Fruit fly (Drosophila melanogaster) whole organism, embryonic: ENCODE data around the gene CG5715.
A peak's percentile ranks its signal among the peaks of the same experiment; 100 is the strongest.

ENCODE experiments used
- Atf-2 ChIP-seq: fragments of 200-800 bp; sonication (Bioruptor generic); optimal IDR thresholded peaks from 2 replicates; lab custom pipeline; 2016; ENCODE audit warnings: missing biosample characterization, missing genetic modification characterization
- Bteb2 ChIP-seq: fragments of 200-800 bp; sonication (Bioruptor generic); optimal IDR thresholded peaks from 2 replicates; lab custom pipeline; 2016; ENCODE audit warnings: missing biosample characterization, missing genetic modification characterization
- CG11504 ChIP-seq: fragments of 200-800 bp; sonication (Bioruptor generic); optimal IDR thresholded peaks from 3 replicates; lab custom pipeline; 2019; ENCODE audit warnings: missing biosample characterization, mild to moderate bottlenecking, missing genetic modification characterization, moderate library complexity
- CG11723 ChIP-seq: fragments of 200-800 bp; sonication (Bioruptor generic); optimal IDR thresholded peaks from 2 replicates; lab custom pipeline; 2017; ENCODE audit warnings: missing biosample characterization, mild to moderate bottlenecking, missing genetic modification characterization
- CG12659 ChIP-seq: fragments of 200-800 bp; sonication (Bioruptor generic); optimal IDR thresholded peaks from 3 replicates; lab custom pipeline; 2017; ENCODE audit warnings: mild to moderate bottlenecking, missing biosample characterization, missing genetic modification reagents, missing genetic modification characterization
- CG13123 ChIP-seq: fragments of 200-800 bp; sonication (Bioruptor generic); optimal IDR thresholded peaks from 2 replicates; lab custom pipeline; 2016; ENCODE audit warnings: missing biosample characterization, missing genetic modification characterization
- CG1603 ChIP-seq: fragments of 200-800 bp; sonication (Bioruptor generic); optimal IDR thresholded peaks from 2 replicates; lab custom pipeline; 2019; ENCODE audit warnings: missing biosample characterization, mild to moderate bottlenecking, missing genetic modification characterization, moderate library complexity
- CG16813 ChIP-seq: fragments of 200-800 bp; sonication (Bioruptor generic); IDR thresholded peaks from 3 replicates; pipeline ENCODE4 v1.3.6; 2022; ENCODE audit warnings: missing biosample characterization, missing genetic modification characterization; ENCODE audit not compliant: partially characterized antibody
- CG17568 ChIP-seq: fragments of 200-800 bp; sonication (Bioruptor generic); optimal IDR thresholded peaks from 2 replicates; lab custom pipeline; 2018; ENCODE audit warnings: missing biosample characterization, mild to moderate bottlenecking, missing genetic modification characterization, moderate library complexity
- CG17802 ChIP-seq: fragments of 200-800 bp; sonication (Bioruptor generic); optimal IDR thresholded peaks from 2 replicates; lab custom pipeline; 2018; ENCODE audit warnings: missing biosample characterization, mild to moderate bottlenecking, missing genetic modification characterization, moderate library complexity
- CG30431 ChIP-seq: fragments of 200-800 bp; sonication (Bioruptor generic); optimal IDR thresholded peaks from 2 replicates; lab custom pipeline; 2017; ENCODE audit warnings: missing biosample characterization, missing genetic modification characterization
- CG32772 ChIP-seq: fragments of 200-800 bp; sonication (Bioruptor generic); IDR thresholded peaks from 2 replicates; pipeline ENCODE4 v1.3.6; 2022; ENCODE audit warnings: missing biosample characterization, missing genetic modification characterization
- CG4617 ChIP-seq: fragments of 200-800 bp; sonication (Bioruptor generic); optimal IDR thresholded peaks from 3 replicates; lab custom pipeline; 2016; ENCODE audit warnings: missing biosample characterization, missing genetic modification characterization, borderline replicate concordance
- CG4707 ChIP-seq: fragments of 200-800 bp; sonication (Bioruptor generic); optimal IDR thresholded peaks from 2 replicates; lab custom pipeline; 2018; ENCODE audit warnings: missing biosample characterization, mild to moderate bottlenecking, missing genetic modification characterization, moderate library complexity
- CG6175 ChIP-seq: fragments of 200-800 bp; sonication (Bioruptor generic); IDR thresholded peaks from 3 replicates; pipeline ENCODE4 v1.3.6; 2022; ENCODE audit warnings: missing biosample characterization, missing genetic modification characterization
- CG6791 ChIP-seq: fragments of 200-800 bp; sonication (Bioruptor generic); IDR thresholded peaks from 3 replicates; pipeline ENCODE4 v1.3.6; 2022; ENCODE audit warnings: missing biosample characterization, missing genetic modification characterization; ENCODE audit not compliant: partially characterized antibody
- CG7372 ChIP-seq: fragments of 200-800 bp; sonication (Bioruptor generic); IDR thresholded peaks from 2 replicates; pipeline ENCODE4 v1.3.6; 2022; ENCODE audit warnings: missing biosample characterization, missing genetic modification characterization
- CG7839 ChIP-seq: fragments of 200-800 bp; sonication (Bioruptor generic); optimal IDR thresholded peaks from 3 replicates; lab custom pipeline; 2018; ENCODE audit warnings: missing biosample characterization, mild to moderate bottlenecking, missing genetic modification characterization, moderate library complexity
- CG7928 ChIP-seq: fragments of 200-800 bp; sonication (Bioruptor generic); optimal IDR thresholded peaks from 2 replicates; lab custom pipeline; 2017; ENCODE audit warnings: missing biosample characterization, mild to moderate bottlenecking, missing genetic modification characterization
- CG7963 ChIP-seq: fragments of 200-800 bp; sonication (Bioruptor generic); IDR thresholded peaks from 3 replicates; pipeline ENCODE4 v1.3.6; 2022; ENCODE audit warnings: missing biosample characterization, missing genetic modification characterization; ENCODE audit not compliant: partially characterized antibody
- CG8281 ChIP-seq: fragments of 200-800 bp; sonication (Bioruptor generic); optimal IDR thresholded peaks from 2 replicates; lab custom pipeline; 2018; ENCODE audit warnings: missing biosample characterization, mild to moderate bottlenecking, missing genetic modification characterization, moderate library complexity
- Doc3 ChIP-seq: fragments of 200-800 bp; sonication (Bioruptor generic); IDR thresholded peaks from 3 replicates; pipeline ENCODE4 v1.3.6; 2022; ENCODE audit warnings: missing biosample characterization, missing genetic modification characterization; ENCODE audit not compliant: partially characterized antibody
- Dp ChIP-seq: fragments of 200-800 bp; sonication (Bioruptor generic); optimal IDR thresholded peaks from 2 replicates; lab custom pipeline; 2018; ENCODE audit warnings: missing biosample characterization, mild to moderate bottlenecking, missing genetic modification characterization, moderate library complexity
- Ets65A ChIP-seq: fragments of 200-800 bp; sonication (Bioruptor generic); peaks from one replicate; lab custom pipeline; 2016; ENCODE audit warnings: missing biosample characterization, missing genetic modification characterization
- HmgZ ChIP-seq: fragments of 200-800 bp; sonication (Bioruptor generic); optimal IDR thresholded peaks from 2 replicates; lab custom pipeline; 2018; ENCODE audit warnings: missing biosample characterization, mild to moderate bottlenecking, missing genetic modification characterization
- Hr3 ChIP-seq: fragments of 200-800 bp; sonication (Bioruptor generic); optimal IDR thresholded peaks from 3 replicates; lab custom pipeline; 2016; ENCODE audit warnings: missing biosample characterization, missing genetic modification characterization
- Hr78 ChIP-seq, 2 experiments: fragments of 200-800 bp in 1 of 2; fragments of >200 bp in 1 of 2; sonication (Bioruptor generic) in 1 of 2; optimal IDR thresholded peaks; 2 replicates each; lab custom pipeline; 2017 to 2019; ENCODE audit warnings: missing biosample characterization in 2 of 2, missing genetic modification characterization in 2 of 2, mild to moderate bottlenecking in 1 of 2, moderate library complexity in 1 of 2
- MESR4 ChIP-seq: fragments of 200-800 bp; sonication (Bioruptor generic); optimal IDR thresholded peaks from 2 replicates; lab custom pipeline; 2018; ENCODE audit warnings: missing biosample characterization, mild to moderate bottlenecking, missing genetic modification characterization, moderate library complexity
- NfI ChIP-seq: fragments of 200-800 bp; sonication (Bioruptor generic); optimal IDR thresholded peaks from 3 replicates; lab custom pipeline; 2018; ENCODE audit warnings: missing biosample characterization, mild to moderate bottlenecking, missing genetic modification characterization, moderate library complexity
- Oli ChIP-seq: fragments of 200-800 bp; sonication (Bioruptor generic); optimal IDR thresholded peaks from 2 replicates; lab custom pipeline; 2018; ENCODE audit warnings: missing biosample characterization, mild to moderate bottlenecking, missing genetic modification characterization, moderate library complexity
- Sox102F ChIP-seq: fragments of 200-800 bp; sonication (Bioruptor generic); optimal IDR thresholded peaks from 2 replicates; lab custom pipeline; 2018; ENCODE audit warnings: missing biosample characterization, mild to moderate bottlenecking, missing genetic modification characterization, moderate library complexity
- ash1 ChIP-seq: fragments of 200-800 bp; sonication (Bioruptor generic); optimal IDR thresholded peaks from 2 replicates; lab custom pipeline; 2018; ENCODE audit warnings: missing biosample characterization, mild to moderate bottlenecking, missing genetic modification characterization
- bbx ChIP-seq: fragments of 200-800 bp; sonication (Bioruptor generic); IDR thresholded peaks from 2 replicates; pipeline ENCODE4 v1.3.6; 2022; ENCODE audit warnings: missing biosample characterization, missing genetic modification characterization; ENCODE audit not compliant: partially characterized antibody
- bowl ChIP-seq: fragments of 200-800 bp; sonication (Bioruptor generic); IDR thresholded peaks from 2 replicates; pipeline ENCODE4 v1.3.6; 2022; ENCODE audit warnings: missing biosample characterization, missing genetic modification characterization
- chif ChIP-seq, 2 experiments: fragments of 200-800 bp; sonication (Bioruptor generic); optimal IDR thresholded peaks; 3 replicates each; lab custom pipeline; 2016; ENCODE audit warnings: missing biosample characterization in 2 of 2, missing genetic modification characterization in 2 of 2
- chinmo ChIP-seq: fragments of 200-800 bp; sonication (Bioruptor generic); IDR thresholded peaks from 4 replicates; pipeline ENCODE4 v1.3.6; 2022; ENCODE audit warnings: missing biosample characterization, missing genetic modification characterization; ENCODE audit not compliant: partially characterized antibody
- dan ChIP-seq: fragments of 200-800 bp; sonication (Bioruptor generic); IDR thresholded peaks from 2 replicates; pipeline ENCODE4 v1.3.6; 2022; ENCODE audit warnings: missing biosample characterization, missing genetic modification characterization
- dysf ChIP-seq: fragments of 200-800 bp; sonication (Bioruptor generic); IDR thresholded peaks from 3 replicates; pipeline ENCODE4 v1.3.6; 2022; ENCODE audit warnings: missing biosample characterization, missing genetic modification characterization
- gcm2 ChIP-seq: fragments of 200-800 bp; sonication (Bioruptor generic); optimal IDR thresholded peaks from 2 replicates; lab custom pipeline; 2016; ENCODE audit warnings: missing biosample characterization, missing genetic modification characterization
- hkb ChIP-seq, 2 experiments: fragments of 200-800 bp in 1 of 2; fragments of >200 bp in 1 of 2; sonication (Bioruptor generic) in 1 of 2; IDR thresholded peaks in 1 of 2; optimal IDR thresholded peaks in 1 of 2; 2 replicates each; pipeline versions ENCODE4 v1.3.6 to Lab custom; 2017 to 2022; ENCODE audit warnings: missing biosample characterization in 1 of 2, missing genetic modification characterization in 1 of 2
- insv ChIP-seq, 2 experiments: fragments of 200-800 bp; sonication (Bioruptor generic); optimal IDR thresholded peaks; 3 replicates each; lab custom pipeline; 2016 to 2018; ENCODE audit warnings: missing biosample characterization in 2 of 2, missing genetic modification characterization in 2 of 2
- kah ChIP-seq: fragments of 200-800 bp; sonication (Bioruptor generic); optimal IDR thresholded peaks from 2 replicates; lab custom pipeline; 2018; ENCODE audit warnings: missing biosample characterization, mild to moderate bottlenecking, missing genetic modification characterization
- nau ChIP-seq: fragments of 200-800 bp; sonication (Bioruptor generic); optimal IDR thresholded peaks from 3 replicates; lab custom pipeline; 2017; ENCODE audit warnings: missing biosample characterization, mild to moderate bottlenecking, missing genetic modification characterization, missing genetic modification reagents
- onecut ChIP-seq: fragments of 200-800 bp; sonication (Bioruptor generic); IDR thresholded peaks from 2 replicates; pipeline ENCODE4 v1.3.6; 2022; ENCODE audit warnings: missing biosample characterization, missing genetic modification characterization
- pita ChIP-seq: fragments of 200-800 bp; sonication (Bioruptor generic); optimal IDR thresholded peaks from 2 replicates; lab custom pipeline; 2017; ENCODE audit warnings: missing biosample characterization, mild to moderate bottlenecking, missing genetic modification characterization
- pros ChIP-seq: fragments of 200-800 bp; sonication (Bioruptor generic); optimal IDR thresholded peaks from 3 replicates; lab custom pipeline; 2019; ENCODE audit warnings: missing biosample characterization, mild to moderate bottlenecking, missing genetic modification characterization, moderate library complexity
- slou ChIP-seq: fragments of 200-800 bp; sonication (Bioruptor generic); optimal IDR thresholded peaks from 3 replicates; lab custom pipeline; 2016; ENCODE audit warnings: missing biosample characterization, missing genetic modification characterization
- tup ChIP-seq: fragments of 200-800 bp; sonication (Bioruptor generic); optimal IDR thresholded peaks from 2 replicates; lab custom pipeline; 2016; ENCODE audit warnings: missing biosample characterization, mild to moderate bottlenecking, missing genetic modification characterization, moderate library complexity
- zen2 ChIP-seq: fragments of 200-800 bp; sonication (Bioruptor generic); IDR thresholded peaks from 3 replicates; pipeline ENCODE4 v1.3.6; 2022; ENCODE audit warnings: missing biosample characterization, missing genetic modification characterization; ENCODE audit not compliant: partially characterized antibody

CG5715 gene

DNA sequence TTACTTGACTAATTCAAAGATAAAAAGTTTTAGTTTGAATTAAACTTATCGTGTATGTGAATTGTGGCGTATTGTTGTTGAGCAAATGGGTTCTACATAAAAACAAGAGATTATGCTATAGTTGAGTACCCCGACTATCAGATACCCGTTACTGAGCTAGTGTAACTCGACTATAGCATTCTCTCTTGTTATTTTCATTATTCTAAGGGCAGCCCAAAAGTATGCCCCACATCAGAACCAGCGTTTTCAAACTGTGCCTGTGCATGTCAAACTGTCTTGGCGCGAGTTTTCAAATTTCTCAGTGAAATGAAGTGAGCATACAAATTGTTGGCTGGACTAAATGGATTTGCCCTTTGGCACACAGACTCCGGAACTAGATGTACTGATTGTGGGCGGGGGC lies 14.9 kb downstream of the CG5715 start, which contains the start of gene shps (continued):
- TF ChIP-seq CG4707 (no peak), HmgZ (tag; lab: Kevin White, UChicago) (peak; percentile 36), CG11723 (GFP tag; lab: Kevin White, UChicago) (no peak), tup (GFP tag; lab: Kevin White, UChicago) (no peak), CG13123 (GFP tag; lab: Kevin White, UChicago) (no peak), CG16813 (GFP tag; lab: Robert Waterston, UW) (peak; percentile 97), CG17568 (GFP tag; lab: Kevin White, UChicago) (no peak), pros (GFP tag; lab: Kevin White, UChicago) (no peak), NfI (GFP tag; lab: Kevin White, UChicago) (no peak), hkb (optimal IDR thresholded peaks at IDR 0.05; lab: Kevin White, UChicago) (no peak), hkb (GFP tag; IDR thresholded peaks at IDR 0.05; lab: Robert Waterston, UW) (no peak), CG7928 (GFP tag; lab: Kevin White, UChicago) (no peak), slou (GFP tag; lab: Kevin White, UChicago) (no peak), Hr78 (GFP tag; optimal IDR thresholded peaks at IDR 0.05; lab: Kevin White, UChicago) (no peak), CG30431 (GFP tag; lab: Kevin White, UChicago) (no peak), dysf (GFP tag; lab: Robert Waterston, UW) (no peak), CG11504 (tag; lab: Kevin White, UChicago) (no peak), Atf-2 (GFP tag; lab: Kevin White, UChicago) (no peak), chif (GFP tag; optimal IDR thresholded peaks at IDR 0.05; lab: Kevin White, UChicago) (no peak), MESR4 (GFP tag; lab: Kevin White, UChicago) (no peak), Sox102F (GFP tag; lab: Kevin White, UChicago) (no peak), chinmo (GFP tag; lab: Robert Waterston, UW) (0 out of 4 replicates have a peak, but pooled peaks have one; percentile 40), CG8281 (tag; lab: Kevin White, UChicago) (no peak), dan (no peak), Hr3 (GFP tag; lab: Kevin White, UChicago) (no peak), Bteb2 (GFP tag; lab: Kevin White, UChicago) (no peak), ash1 (no peak), CG7372 (no peak), kah (no peak), Oli (tag; lab: Kevin White, UChicago) (no peak), pita (GFP tag; lab: Kevin White, UChicago) (no peak), CG7839 (tag; lab: Kevin White, UChicago) (no peak), bowl (GFP tag; lab: Robert Waterston, UW) (no peak), CG4617 (GFP tag; lab: Kevin White, UChicago) (no peak), CG12659 (GFP tag; lab: Kevin White, UChicago) (no peak), insv (GFP tag; optimal IDR thresholded peaks at IDR 0.05; lab: Kevin White, UChicago) (no peak), Doc3 (GFP tag; lab: Robert Waterston, UW) (peak; percentile 36; the same call in 1 of the 3 replicates), bbx (GFP tag; lab: Robert Waterston, UW) (peak; percentile 88), CG6175 (0 out of 3 replicates have a peak, but pooled peaks have one; percentile 14), CG32772 (GFP tag; lab: Robert Waterston, UW) (no peak), gcm2 (GFP tag; lab: Kevin White, UChicago) (no peak), Ets65A (no peak), onecut (GFP tag; lab: Robert Waterston, UW) (no peak), Dp (GFP tag; lab: Kevin White, UChicago) (peak; percentile 98), CG1603 (peak; percentile 3), CG6791 (peak; percentile 98), CG17802 (tag; lab: Kevin White, UChicago) (no peak), zen2 (GFP tag; lab: Robert Waterston, UW) (peak; percentile 30; the same call in 1 of the 3 replicates), nau (GFP tag; lab: Kevin White, UChicago) (no peak), CG7963 (GFP tag; lab: Robert Waterston, UW) (peak; percentile 92)
